Fruit fly (Drosophila melanogaster) S2 (cell line): Measurements from ENCODE around the gene CG10616.
A peak's percentile ranks its signal among the peaks of the same experiment; 100 is the strongest.

Experiments used
- CG8478 ChIP-seq: fragments of >200 bp; optimal IDR thresholded peaks from 2 replicates; lab custom pipeline; 2018
- CTCF ChIP-seq, 2 experiments: fragments of >200 bp; optimal IDR thresholded peaks; 2 replicates each; lab custom pipeline; 2018

CG10616 gene

dm6 chr3L:12469684-12470083 is 1.8 kb upstream of the CG10616 start, which contains the start of gene CG32102:
TSS of gene CG32102 (minus strand) at chr3L:12469784.
- TF ChIP-seq CG8478 (lab: Kevin White, UChicago) (no peak), CTCF (optimal IDR thresholded peaks at IDR 0.05; lab: Kevin White, UChicago) (no peak)

dm6 chr3L:12470509-12470908 is 1.0 kb upstream of the CG10616 start:
- TF ChIP-seq CTCF (optimal IDR thresholded peaks at IDR 0.05; lab: Kevin White, UChicago) (no peak), CG8478 (lab: Kevin White, UChicago) (no peak)

DNA sequence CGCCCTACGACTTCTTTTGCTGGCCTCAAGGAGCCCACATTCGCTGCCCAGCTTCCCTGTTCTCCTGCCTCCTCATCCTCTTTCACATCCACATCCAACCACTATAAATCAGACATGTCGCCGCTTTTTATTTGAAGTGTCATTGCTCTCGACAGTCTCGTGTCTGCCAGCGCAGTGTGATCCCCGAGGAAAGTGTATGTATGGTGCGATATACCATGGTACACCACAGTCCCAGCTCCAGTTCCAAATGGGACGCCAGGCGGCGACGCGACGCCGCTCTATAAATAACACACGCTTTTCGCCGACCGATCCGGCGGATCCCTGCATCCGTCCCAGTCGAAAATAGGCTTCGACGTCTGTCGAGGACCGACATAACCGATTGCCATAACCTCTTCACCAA is 6.7 kb downstream of the CG10616 start:
- TF ChIP-seq CTCF (optimal IDR thresholded peaks at IDR 0.05; lab: Kevin White, UChicago): peak in 1 of 2 experiments; percentile 4
- TF ChIP-seq CG8478 (lab: Kevin White, UChicago): no peak

DNA sequence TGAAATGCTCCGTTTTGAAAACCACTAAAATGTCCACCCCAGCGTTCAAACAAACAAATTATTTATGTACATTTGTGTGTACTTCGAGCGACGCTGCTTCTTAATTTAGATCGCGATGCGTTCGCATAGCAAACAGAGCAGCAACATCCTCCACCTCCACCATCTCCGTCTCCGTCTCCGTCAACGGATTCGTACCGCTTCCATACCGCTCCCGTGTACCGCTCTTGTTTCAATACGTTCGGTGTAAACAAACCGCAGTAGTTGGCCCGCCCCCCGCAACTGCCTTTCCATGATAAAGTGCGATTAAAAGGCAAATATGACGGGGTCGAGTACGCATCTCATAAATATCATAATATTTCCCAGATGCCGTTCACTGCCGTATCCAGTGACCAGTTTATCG is 10.7 kb downstream of the CG10616 start, which contains the start of gene CG33725:
TSS of gene CG33725 (plus strand) at position 364 of the 400 bp plus-strand sequence.
- TF ChIP-seq CTCF (optimal IDR thresholded peaks at IDR 0.05; lab: Kevin White, UChicago) (no peak), CG8478 (lab: Kevin White, UChicago) (no peak)

DNA sequence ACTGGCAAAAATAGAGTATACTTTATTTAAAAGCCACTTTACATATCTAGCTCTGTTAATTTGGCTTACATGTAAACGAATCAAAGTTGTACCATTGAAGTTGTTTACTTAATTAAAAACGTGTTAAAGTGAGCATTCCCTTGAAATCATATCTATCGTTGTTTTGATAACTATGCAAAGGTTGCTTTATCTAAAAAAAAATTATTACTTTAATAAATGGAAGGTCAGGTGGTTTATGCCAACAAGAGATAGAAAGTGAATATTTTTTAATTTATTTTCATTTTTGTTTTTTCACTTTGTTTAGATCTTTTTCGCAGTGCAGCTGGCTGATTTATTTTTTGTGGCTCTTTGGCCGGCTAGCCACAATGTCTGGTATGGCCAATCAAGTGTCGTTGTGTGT is 11.4 kb downstream of the CG10616 start:
- TF ChIP-seq CTCF (optimal IDR thresholded peaks at IDR 0.05; lab: Kevin White, UChicago) (no peak), CG8478 (lab: Kevin White, UChicago) (no peak)

- no peak for TF ChIP-seq CG8478 (lab: Kevin White, UChicago)
- TF ChIP-seq CTCF (optimal IDR thresholded peaks at IDR 0.05; lab: Kevin White, UChicago): no peak
Measured at dm6 chr3L:12484464-12484863, 12.9 kb downstream of the CG10616 start.

- TF ChIP-seq CG8478 (lab: Kevin White, UChicago) (no peak), CTCF (optimal IDR thresholded peaks at IDR 0.05; lab: Kevin White, UChicago) (no peak)
Measured at dm6 chr3L:12484948-12485347, 13.4 kb downstream of the CG10616 start, which contains the start of gene CG10663. TSS of gene CG10663 (minus strand) at chr3L:12485035.

DNA sequence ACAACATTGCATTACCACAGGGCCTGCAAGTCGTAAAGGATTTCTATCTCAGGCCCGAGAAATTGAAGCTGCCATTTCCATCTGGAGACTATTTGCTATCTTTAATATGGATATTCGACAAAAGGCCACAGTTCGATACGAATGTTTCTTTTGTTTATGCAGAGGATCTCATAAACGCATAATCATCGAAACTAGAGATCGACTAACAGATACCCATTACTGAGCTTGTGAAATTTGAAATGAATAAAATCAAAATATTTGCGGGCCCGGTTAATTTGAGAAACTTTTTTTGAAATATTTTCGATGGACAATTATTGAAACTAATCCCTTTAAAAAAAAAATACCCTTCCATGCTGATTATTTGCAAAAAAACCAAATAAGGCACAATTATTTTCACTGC is 14.6 kb downstream of the CG10616 start:
- TF ChIP-seq CTCF (optimal IDR thresholded peaks at IDR 0.05; lab: Kevin White, UChicago) (no peak), CG8478 (lab: Kevin White, UChicago) (no peak)

DNA sequence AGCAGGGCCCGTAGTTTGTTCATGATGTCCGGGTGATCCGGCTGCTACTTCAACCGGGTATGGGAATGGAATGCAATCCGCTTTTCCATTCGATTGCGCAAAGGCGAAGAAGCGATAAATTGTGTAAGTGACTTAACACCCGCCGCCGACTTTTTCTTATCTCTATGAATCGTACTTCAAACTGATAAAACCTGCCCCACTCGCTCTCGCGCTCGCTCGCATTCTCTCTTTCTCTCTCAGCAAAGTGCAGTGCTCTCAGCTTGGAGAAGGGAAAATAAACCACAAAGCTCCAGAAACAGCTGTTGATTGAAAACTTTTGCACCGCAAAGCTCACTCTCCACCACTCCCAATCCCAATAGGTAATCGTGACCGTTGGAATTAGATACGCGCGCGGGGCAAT is 18.4 kb downstream of the CG10616 start:
- TF ChIP-seq CG8478 (lab: Kevin White, UChicago) (no peak), CTCF (optimal IDR thresholded peaks at IDR 0.05; lab: Kevin White, UChicago) (no peak)

DNA sequence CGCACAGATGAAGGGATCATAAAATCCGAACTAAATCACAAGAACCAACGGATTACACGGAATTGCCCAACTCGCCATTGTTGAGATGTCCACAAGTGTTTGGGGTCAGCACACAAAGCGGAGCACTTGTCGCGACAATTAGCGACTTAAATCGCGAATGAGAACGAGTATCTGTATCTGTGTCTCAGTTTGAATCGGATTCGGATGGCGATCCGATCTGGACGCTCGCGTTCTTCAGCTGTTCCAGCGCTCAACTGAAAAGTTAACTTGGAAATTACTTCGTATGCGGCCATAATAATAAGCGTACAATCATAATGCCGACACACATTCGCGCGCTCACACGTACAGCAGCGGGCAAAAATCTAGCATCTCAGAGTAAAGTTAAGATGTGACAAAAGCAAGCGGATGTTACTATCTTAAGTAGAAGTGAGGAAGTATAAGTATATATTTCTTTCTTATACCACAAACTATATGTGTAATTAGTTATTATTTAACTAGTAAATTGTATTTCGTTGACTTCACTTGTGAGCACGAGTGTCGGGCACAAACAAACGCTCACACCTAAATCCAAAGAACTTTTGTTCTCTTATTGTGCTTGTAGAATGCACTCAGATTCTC is 19.0 kb downstream of the CG10616 start, which contains the start of gene CG10660:
TSS of gene CG10660 (minus strand) at position 259 of the 618 bp plus-strand sequence.
- TF ChIP-seq CTCF (optimal IDR thresholded peaks at IDR 0.05; lab: Kevin White, UChicago) (no peak), CG8478 (lab: Kevin White, UChicago) (no peak)

- TF ChIP-seq CTCF (optimal IDR thresholded peaks at IDR 0.05; lab: Kevin White, UChicago) (no peak), CG8478 (lab: Kevin White, UChicago) (no peak)
Measured at dm6 chr3L:12494273-12494672, 22.7 kb downstream of the CG10616 start.

- no peak for TF ChIP-seq CG8478 (lab: Kevin White, UChicago)
- TF ChIP-seq CTCF (optimal IDR thresholded peaks at IDR 0.05; lab: Kevin White, UChicago): no peak
Measured at dm6 chr3L:12495312-12495725, 23.8 kb downstream of the CG10616 start.

DNA sequence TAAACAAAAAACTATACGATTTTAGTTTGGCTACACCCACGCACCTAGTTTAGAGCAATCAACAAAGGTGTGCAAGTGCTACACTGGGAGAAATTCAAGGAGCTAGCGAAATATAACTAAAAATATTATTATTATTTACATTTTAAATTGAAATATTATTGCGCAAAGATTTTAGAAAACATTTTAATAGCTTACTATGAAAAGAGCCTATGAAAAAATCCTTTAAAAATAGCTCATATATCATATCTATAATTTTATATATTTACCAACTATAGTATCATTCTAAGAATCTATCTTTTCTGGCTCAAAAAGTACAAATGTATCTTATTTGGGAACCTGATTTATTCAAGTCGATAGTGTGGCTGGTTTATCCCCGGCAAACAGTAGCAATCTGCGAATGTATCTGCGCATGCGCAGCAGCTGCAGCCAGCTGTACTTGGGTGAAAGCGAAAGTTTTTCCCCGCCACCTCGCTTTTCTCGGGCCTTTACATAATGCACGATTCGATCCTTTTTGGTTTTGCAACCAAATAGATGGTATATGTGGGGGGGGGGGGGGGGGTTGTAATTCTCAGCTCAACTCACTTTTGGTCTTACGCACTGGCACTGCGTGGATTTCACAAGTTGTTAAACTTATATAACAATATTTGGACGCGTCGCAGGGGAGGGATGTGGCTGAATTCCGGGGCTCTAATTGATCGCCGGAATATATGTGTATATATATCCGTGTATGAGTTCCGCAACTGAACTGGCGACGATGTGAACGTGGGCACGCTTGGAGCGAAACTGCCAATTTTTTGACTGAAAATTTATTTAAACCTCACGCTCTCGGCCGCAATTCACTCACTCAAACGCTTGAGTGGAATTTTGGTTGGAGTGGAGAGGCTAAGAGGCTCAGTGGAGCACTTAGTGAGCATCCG is 25.2 kb downstream of the CG10616 start, which contains the start of gene CG10657:
TSS of gene CG10657 (minus strand) at position 789 of the 917 bp plus-strand sequence.
- TF ChIP-seq CTCF (optimal IDR thresholded peaks at IDR 0.05; lab: Kevin White, UChicago): no peak
- no peak for TF ChIP-seq CG8478 (lab: Kevin White, UChicago)

dm6 chr3L:12501249-12501648 is 29.7 kb downstream of the CG10616 start, which contains the start of the genes CG10638 and CG10681:
TSS of gene CG10638 (minus strand) at chr3L:12501311.
TSS of gene CG10681 (plus strand) at chr3L:12501513.
- TF ChIP-seq CG8478 (lab: Kevin White, UChicago) (no peak), CTCF (optimal IDR thresholded peaks at IDR 0.05; lab: Kevin White, UChicago) (no peak)
